Fruit fly (Drosophila melanogaster): ENCODE results near the gene CG42832.

- peak; percentile 73 for TF ChIP-seq cic (GFP tag; optimal IDR thresholded peaks at IDR 0.05)
- TF ChIP-seq kay (GFP tag; ENCODE audit: borderline replicate concordance), result peak; percentile 96
- TF ChIP-seq cnc (optimal IDR thresholded peaks at IDR 0.05), result no peak
- no peak for TF ChIP-seq Hr96 (GFP tag; optimal IDR thresholded peaks at IDR 0.05)
- TF ChIP-seq Crg-1 (GFP tag; optimal IDR thresholded peaks at IDR 0.05), result no peak
- TF ChIP-seq CG33017 (tag; optimal IDR thresholded peaks at IDR 0.05), result peak; percentile 59
- TF ChIP-seq ovo (GFP tag; optimal IDR thresholded peaks at IDR 0.05), result no peak
- peak; percentile 64 for TF ChIP-seq CG11617 (GFP tag; optimal IDR thresholded peaks at IDR 0.05)
- no peak for TF ChIP-seq CG5204 (GFP tag; optimal IDR thresholded peaks at IDR 0.05)
- peak; percentile 75 for TF ChIP-seq bab1 (GFP tag; optimal IDR thresholded peaks at IDR 0.05)
- TF ChIP-seq tj (GFP tag; optimal IDR thresholded peaks at IDR 0.05), result peak; percentile 39
- TF ChIP-seq CG7045 (GFP tag; optimal IDR thresholded peaks at IDR 0.05), result no peak
- peak; percentile 57 for TF ChIP-seq CG7101 (tag; optimal IDR thresholded peaks at IDR 0.05)
Measured at dm6 chr3L:11623245-11623883, 13.4 kb downstream of the CG42832 start.

Measured in whole organism, adult.